Fruit fly (Drosophila melanogaster): ENCODE results near the gene COX7B.
A peak's percentile ranks its signal among the peaks of the same experiment; 100 is the strongest.

COX7B gene

DNA sequence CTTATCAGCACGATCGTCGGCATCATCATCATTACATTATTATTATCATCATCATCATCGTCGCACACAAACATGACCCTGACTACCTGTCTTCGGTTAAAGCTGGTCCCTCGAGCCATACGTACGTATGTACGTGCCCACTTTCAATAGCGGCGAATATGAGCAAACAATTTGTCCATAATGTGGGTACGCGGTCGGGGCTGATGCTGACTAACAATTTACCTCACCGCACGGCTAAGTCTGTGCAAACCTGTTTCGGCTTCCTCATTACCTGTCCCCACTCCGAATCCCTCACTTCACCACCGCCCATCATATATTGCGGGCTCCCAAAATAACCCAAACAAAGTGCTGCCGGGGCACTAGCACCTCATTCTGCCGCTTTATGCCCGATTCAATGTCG, 5.1 kb downstream of the COX7B start:
- no peak for TF ChIP-seq woc (GFP tag; optimal IDR thresholded peaks at IDR 0.05)
- peak; percentile 80 for TF ChIP-seq Dif (GFP tag; optimal IDR thresholded peaks at IDR 0.05; ENCODE audit: partially characterized antibody)
- no peak for TF ChIP-seq foxo (GFP tag; optimal IDR thresholded peaks at IDR 0.05)
- TF ChIP-seq dl (GFP tag; optimal IDR thresholded peaks at IDR 0.05; ENCODE audit: insufficient read depth in 1 of 2, partially characterized antibody in 2 of 2), result peak in 1 of 2 experiments; percentile 44
- TF ChIP-seq Myc (optimal IDR thresholded peaks at IDR 0.05), result no peak
- TF ChIP-seq h (GFP tag; optimal IDR thresholded peaks at IDR 0.05), result peak; percentile 1
- no peak for TF ChIP-seq brk (GFP tag; optimal IDR thresholded peaks at IDR 0.05)
- TF ChIP-seq Jra (GFP tag; optimal IDR thresholded peaks at IDR 0.05), result peak; percentile 48
- peak; percentile 6 for TF ChIP-seq br (GFP tag; optimal IDR thresholded peaks at IDR 0.05)
- TF ChIP-seq Hr83 (GFP tag; optimal IDR thresholded peaks at IDR 0.05; ENCODE audit: poor library complexity, severe bottlenecking), result no peak
- TF ChIP-seq sv (GFP tag; optimal IDR thresholded peaks at IDR 0.05), result no peak

DNA sequence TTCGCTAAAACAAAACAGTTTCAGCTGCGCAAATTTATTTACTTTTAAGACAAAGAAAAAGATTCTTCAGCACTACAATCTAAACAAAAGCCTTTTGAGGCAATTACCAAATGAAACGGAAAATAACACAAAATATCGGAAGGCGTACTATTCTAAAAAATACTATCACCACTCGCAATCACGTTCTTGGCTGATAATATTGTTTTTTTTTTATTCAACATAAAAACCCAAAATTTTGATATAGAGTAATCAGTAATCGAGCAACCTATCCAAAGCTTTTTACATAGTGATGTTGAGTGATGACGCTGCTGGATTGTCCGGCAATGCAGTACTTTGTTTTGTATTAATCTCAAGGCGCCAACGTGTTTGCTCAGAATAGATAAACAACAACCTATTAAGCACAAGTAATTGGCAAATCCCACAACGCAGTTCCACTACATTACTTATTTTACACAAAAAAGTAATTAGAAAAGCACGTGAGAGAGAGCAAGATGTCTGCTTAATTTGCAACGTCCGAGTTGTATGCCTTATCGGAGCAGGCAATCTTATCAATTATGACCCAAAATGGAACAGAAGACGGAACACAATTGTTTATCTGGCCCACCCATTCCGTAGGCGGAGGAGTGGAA, 5.8 kb downstream of the COX7B start:
- TF ChIP-seq Hr78 (GFP tag; optimal IDR thresholded peaks at IDR 0.05), result no peak
- TF ChIP-seq Vsx2 (GFP tag; optimal IDR thresholded peaks at IDR 0.05; ENCODE audit: partially characterized antibody), result no peak
- TF ChIP-seq Rel (GFP tag; optimal IDR thresholded peaks at IDR 0.05), result no peak
- TF ChIP-seq Rel (tag; optimal IDR thresholded peaks at IDR 0.05), result no peak
- peak; percentile 5 for TF ChIP-seq h (GFP tag; optimal IDR thresholded peaks at IDR 0.05)
- TF ChIP-seq ey (GFP tag; optimal IDR thresholded peaks at IDR 0.05), result peak; percentile 22
- TF ChIP-seq br (GFP tag; optimal IDR thresholded peaks at IDR 0.05), result peak; percentile 14
- TF ChIP-seq usp (GFP tag; optimal IDR thresholded peaks at IDR 0.05), result no peak
- peak in 1 of 2 experiments; percentile 33 for TF ChIP-seq foxo (GFP tag; optimal IDR thresholded peaks at IDR 0.05)
- peak; percentile 21 for TF ChIP-seq CG32264 (GFP tag; optimal IDR thresholded peaks at IDR 0.05)
- peak; percentile 20 for TF ChIP-seq woc (GFP tag; optimal IDR thresholded peaks at IDR 0.05)
- peak; percentile 47 for TF ChIP-seq fru (GFP tag; optimal IDR thresholded peaks at IDR 0.05)

DNA sequence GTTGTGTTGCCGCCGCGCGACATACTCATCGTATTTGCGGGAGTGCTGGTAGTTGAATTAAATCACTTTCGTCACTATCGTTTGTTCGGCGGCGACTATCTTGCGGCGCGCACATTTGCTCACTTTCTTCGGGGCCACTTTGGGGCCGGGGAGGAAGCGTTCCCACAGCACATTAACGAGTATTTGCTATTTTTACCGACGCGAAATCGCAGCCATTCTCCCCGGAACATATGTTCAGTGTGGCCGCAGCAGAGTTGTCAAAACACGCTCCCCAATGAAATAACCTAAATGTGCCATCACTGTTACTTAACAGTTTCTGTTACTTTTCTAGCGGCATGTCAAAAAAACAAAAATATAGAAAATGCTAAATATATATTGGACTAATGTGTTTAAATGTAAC, 7.7 kb downstream of the COX7B start, which contains the start of gene frc:
Gene frc (minus strand): TSS at position 244 of the 400 bp plus-strand sequence.
- no peak for TF ChIP-seq Rel (GFP tag; optimal IDR thresholded peaks at IDR 0.05)
- TF ChIP-seq Rel (tag; optimal IDR thresholded peaks at IDR 0.05), result peak; percentile 5
- TF ChIP-seq br (GFP tag; optimal IDR thresholded peaks at IDR 0.05), result no peak
- no peak for TF ChIP-seq tai (GFP tag; optimal IDR thresholded peaks at IDR 0.05)
- no peak for TF ChIP-seq usp (GFP tag; optimal IDR thresholded peaks at IDR 0.05)
- TF ChIP-seq ey (GFP tag; optimal IDR thresholded peaks at IDR 0.05), result no peak
- TF ChIP-seq Hr78 (GFP tag; optimal IDR thresholded peaks at IDR 0.05), result no peak

DNA sequence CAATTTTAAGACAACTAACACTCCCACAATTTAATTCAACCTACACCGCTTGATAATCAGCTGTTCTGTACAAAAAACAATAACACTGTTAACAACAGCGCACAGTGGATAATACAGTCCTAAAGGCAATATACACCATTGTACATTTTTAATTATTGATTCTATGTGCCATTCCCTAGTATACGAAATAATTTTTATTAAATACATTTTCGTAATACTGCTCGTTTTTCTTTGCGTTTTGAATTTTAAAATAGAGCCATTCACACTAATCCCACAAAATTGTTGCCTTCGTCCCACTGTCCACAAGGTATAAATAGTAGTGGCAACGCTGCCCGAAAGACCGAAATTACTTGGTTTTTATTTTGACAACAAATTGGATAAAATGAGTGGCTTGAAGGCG, 8.3 kb downstream of the COX7B start, which contains the start of the genes Coq4 and CG32176:
Gene Coq4 (minus strand): TSS at position 67 of the 400 bp plus-strand sequence.
Gene CG32176 (plus strand): TSS at position 314 of the 400 bp plus-strand sequence.
- TF ChIP-seq N (GFP tag; optimal IDR thresholded peaks at IDR 0.05), result no peak
- TF ChIP-seq sv (GFP tag; optimal IDR thresholded peaks at IDR 0.05), result peak; percentile 99
- TF ChIP-seq Hr83 (GFP tag; optimal IDR thresholded peaks at IDR 0.05; ENCODE audit: poor library complexity, severe bottlenecking), result peak; percentile 91
- peak; percentile 94 for TF ChIP-seq Sp1 (GFP tag; optimal IDR thresholded peaks at IDR 0.05)
- peak; percentile 95 for TF ChIP-seq brk (GFP tag; optimal IDR thresholded peaks at IDR 0.05)
- TF ChIP-seq lola (GFP tag; optimal IDR thresholded peaks at IDR 0.05), result no peak
- no peak for TF ChIP-seq Dfd (GFP tag; optimal IDR thresholded peaks at IDR 0.05)
- TF ChIP-seq Hr78 (GFP tag; optimal IDR thresholded peaks at IDR 0.05), result no peak
- TF ChIP-seq sage (GFP tag; optimal IDR thresholded peaks at IDR 0.05), result peak; percentile 88
- peak; percentile 42 for TF ChIP-seq Rel (GFP tag; optimal IDR thresholded peaks at IDR 0.05)
- TF ChIP-seq Rel (tag; optimal IDR thresholded peaks at IDR 0.05), result peak; percentile 82
- TF ChIP-seq Hnf4 (GFP tag; optimal IDR thresholded peaks at IDR 0.05), result peak; percentile 98
- TF ChIP-seq dmrt93B (GFP tag; optimal IDR thresholded peaks at IDR 0.05), result peak; percentile 92
- peak; percentile 96 for TF ChIP-seq OdsH (GFP tag; optimal IDR thresholded peaks at IDR 0.05)
- no peak for TF ChIP-seq Abd-B (GFP tag; optimal IDR thresholded peaks at IDR 0.05)
- peak; percentile 99 for TF ChIP-seq rgr (GFP tag; optimal IDR thresholded peaks at IDR 0.05)
- TF ChIP-seq woc (GFP tag; optimal IDR thresholded peaks at IDR 0.05), result peak; percentile 96
- TF ChIP-seq Myc (optimal IDR thresholded peaks at IDR 0.05), result no peak
- peak; percentile 92 for TF ChIP-seq psq (GFP tag; optimal IDR thresholded peaks at IDR 0.05)
- peak; percentile 95 for TF ChIP-seq dsf (GFP tag; optimal IDR thresholded peaks at IDR 0.05; ENCODE audit: borderline replicate concordance)
- no peak for TF ChIP-seq Vsx2 (GFP tag; optimal IDR thresholded peaks at IDR 0.05; ENCODE audit: partially characterized antibody)
- TF ChIP-seq HLH106 (tag; optimal IDR thresholded peaks at IDR 0.05), result peak; percentile 97
- TF ChIP-seq br (GFP tag; optimal IDR thresholded peaks at IDR 0.05), result peak; percentile 98
- peak; percentile 95 for TF ChIP-seq CG9705 (GFP tag; optimal IDR thresholded peaks at IDR 0.05)
- TF ChIP-seq jim (GFP tag; optimal IDR thresholded peaks at IDR 0.05), result peak; percentile 46
- no peak for TF ChIP-seq Dif (GFP tag; optimal IDR thresholded peaks at IDR 0.05; ENCODE audit: partially characterized antibody)
- TF ChIP-seq CG32264 (GFP tag; optimal IDR thresholded peaks at IDR 0.05), result peak; percentile 94
- TF ChIP-seq Mio (GFP tag; optimal IDR thresholded peaks at IDR 0.05), result peak; percentile 82
- TF ChIP-seq h (GFP tag; optimal IDR thresholded peaks at IDR 0.05), result peak; percentile 98
- peak; percentile 90 to 99 for TF ChIP-seq foxo (GFP tag; optimal IDR thresholded peaks at IDR 0.05)
- peak; percentile 97 for TF ChIP-seq fru (GFP tag; optimal IDR thresholded peaks at IDR 0.05)
- peak; percentile 96 for TF ChIP-seq Jra (GFP tag; optimal IDR thresholded peaks at IDR 0.05)
- no peak for TF ChIP-seq CrebA (GFP tag; optimal IDR thresholded peaks at IDR 0.05; ENCODE audit: borderline replicate concordance)
- TF ChIP-seq GATAd (GFP tag; optimal IDR thresholded peaks at IDR 0.05), result peak; percentile 96
- peak; percentile 97 for TF ChIP-seq tai (GFP tag; optimal IDR thresholded peaks at IDR 0.05)
- TF ChIP-seq usp (GFP tag; optimal IDR thresholded peaks at IDR 0.05), result no peak
- TF ChIP-seq pan (optimal IDR thresholded peaks at IDR 0.05), result no peak
- no peak for TF ChIP-seq dl (GFP tag; optimal IDR thresholded peaks at IDR 0.05; ENCODE audit: insufficient read depth in 1 of 2, partially characterized antibody in 2 of 2)
- peak; percentile 98 for TF ChIP-seq ey (GFP tag; optimal IDR thresholded peaks at IDR 0.05)
